Fruit fly (Drosophila melanogaster): ENCODE data around the gene Ptpmeg.

The Ptpmeg gene

dm6 chr3L:361201-361600, 33.3 kb downstream of the Ptpmeg start, which contains the start of the genes Cdc5 and CG1233 (continued):
- TF ChIP-seq Asciz (GFP tag; optimal IDR thresholded peaks at IDR 0.05) (no peak), jigr1 (GFP tag; IDR thresholded peaks at IDR 0.05) (no peak), CG8281 (tag; optimal IDR thresholded peaks at IDR 0.05) (no peak), tup (GFP tag; optimal IDR thresholded peaks at IDR 0.05) (no peak), CG1233 (GFP tag; optimal IDR thresholded peaks at IDR 0.05) (no peak), CG10654 (GFP tag; optimal IDR thresholded peaks at IDR 0.05) (no peak), yki (optimal IDR thresholded peaks at IDR 0.05) (no peak), Hr3 (GFP tag; optimal IDR thresholded peaks at IDR 0.05) (peak; percentile 27), pita (GFP tag; optimal IDR thresholded peaks at IDR 0.05) (no peak), kni (GFP tag; optimal IDR thresholded peaks at IDR 0.05) (no peak), klu (GFP tag; IDR thresholded peaks at IDR 0.05) (no peak), CG2120 (GFP tag; optimal IDR thresholded peaks at IDR 0.05) (peak; percentile 77), B-H2 (GFP tag; optimal IDR thresholded peaks at IDR 0.05) (no peak), CG10147 (GFP tag; optimal IDR thresholded peaks at IDR 0.05) (no peak), exex (tag; optimal IDR thresholded peaks at IDR 0.05) (no peak), inv (GFP tag; IDR thresholded peaks at IDR 0.05; ENCODE audit: partially characterized antibody) (peak; percentile 42), ash1 (GFP tag; optimal IDR thresholded peaks at IDR 0.05) (no peak), knrl (GFP tag; IDR thresholded peaks at IDR 0.05; ENCODE audit: partially characterized antibody) (peak; percentile 66), CG2889 (GFP tag; IDR thresholded peaks at IDR 0.05) (no peak), Opbp (GFP tag; IDR thresholded peaks at IDR 0.05; ENCODE audit: partially characterized antibody) (peak; percentile 65; the same call in 1 of the 3 replicates), CG6791 (GFP tag; IDR thresholded peaks at IDR 0.05; ENCODE audit: partially characterized antibody) (peak; percentile 45; the same call in 1 of the 3 replicates), CG43689 (GFP tag; IDR thresholded peaks at IDR 0.05) (no peak), C15 (GFP tag; IDR thresholded peaks at IDR 0.05) (no peak), CG17612 (GFP tag; IDR thresholded peaks at IDR 0.05) (no peak), Chrac-16 (GFP tag; optimal IDR thresholded peaks at IDR 0.05) (peak; percentile 20), CG8478 (optimal IDR thresholded peaks at IDR 0.05) (no peak), Stat92E (GFP tag; optimal IDR thresholded peaks at IDR 0.05) (no peak), pnt (GFP tag; optimal IDR thresholded peaks at IDR 0.05) (no peak), salm (tag; optimal IDR thresholded peaks at IDR 0.05) (no peak), stc (GFP tag; IDR thresholded peaks at IDR 0.05) (no peak), CG10565 (GFP tag; optimal IDR thresholded peaks at IDR 0.05) (no peak), dati (GFP tag; IDR thresholded peaks at IDR 0.05) (no peak), Myb (GFP tag; optimal IDR thresholded peaks at IDR 0.05) (peak; percentile 29), ham (GFP tag; IDR thresholded peaks at IDR 0.05) (no peak), CG4820 (GFP tag; optimal IDR thresholded peaks at IDR 0.05) (no peak), CG14050 (GFP tag; IDR thresholded peaks at IDR 0.05) (no peak; the same call in 2 of the 3 replicates), Dek (tag; optimal IDR thresholded peaks at IDR 0.05) (no peak), Six4 (GFP tag; optimal IDR thresholded peaks at IDR 0.05) (no peak), dimm (GFP tag; IDR thresholded peaks at IDR 0.05) (no peak), hbn (GFP tag; IDR thresholded peaks at IDR 0.05; ENCODE audit: partially characterized antibody) (peak; percentile 53; the same call in 1 of the 2 replicates), lmd (GFP tag; IDR thresholded peaks at IDR 0.05) (0 out of 2 replicates have a peak, but pooled peaks have one; percentile 18), Bdp1 (GFP tag; optimal IDR thresholded peaks at IDR 0.05) (no peak), zf30C (GFP tag; optimal IDR thresholded peaks at IDR 0.05) (no peak), Lpt (GFP tag; optimal IDR thresholded peaks at IDR 0.05) (no peak), CG18476 (GFP tag; optimal IDR thresholded peaks at IDR 0.05) (no peak), CG5953 (GFP tag; IDR thresholded peaks at IDR 0.05) (peak; percentile 23; the same call in 1 of the 2 replicates), Dll (GFP tag; IDR thresholded peaks at IDR 0.05; ENCODE audit: partially characterized antibody) (peak; percentile 71), peb (GFP tag; IDR thresholded peaks at IDR 0.05) (no peak), B-H1 (GFP tag; IDR thresholded peaks at IDR 0.05) (no peak), CG33557 (GFP tag; optimal IDR thresholded peaks at IDR 0.05) (peak; percentile 26), BEAF-32 (GFP tag; optimal IDR thresholded peaks at IDR 0.05) (peak; percentile 59), CG4730 (GFP tag; IDR thresholded peaks at IDR 0.05) (no peak)

Data from whole organism, embryonic.